Fruit fly (Drosophila melanogaster): Measurements from ENCODE around the gene CG4911.

CG4911 gene

dm6 chr3L:9054822-9055407 is 17.6 kb downstream of the CG4911 start:
- no peak for TF ChIP-seq dpn (GFP tag; optimal IDR thresholded peaks at IDR 0.05)
- TF ChIP-seq bbx (GFP tag; IDR thresholded peaks at IDR 0.05; ENCODE audit: partially characterized antibody) = peak; percentile 26; the same call in 1 of the 2 replicates
- peak; percentile 63 for TF ChIP-seq knrl (GFP tag; IDR thresholded peaks at IDR 0.05; ENCODE audit: partially characterized antibody)
- TF ChIP-seq CG7963 (GFP tag; IDR thresholded peaks at IDR 0.05; ENCODE audit: partially characterized antibody) = peak; percentile 31; the same call in 1 of the 3 replicates
- 0 out of 3 replicates have a peak, but pooled peaks have one; percentile 41 for TF ChIP-seq Opbp (GFP tag; IDR thresholded peaks at IDR 0.05; ENCODE audit: partially characterized antibody)
- no peak for TF ChIP-seq CG30403 (GFP tag; optimal IDR thresholded peaks at IDR 0.05)
- TF ChIP-seq HmgZ (tag; optimal IDR thresholded peaks at IDR 0.05) = peak; percentile 14
- TF ChIP-seq Antp (GFP tag; optimal IDR thresholded peaks at IDR 0.05) = no peak
- peak; percentile 28; the same call in 1 of the 3 replicates for TF ChIP-seq HLH4C (GFP tag; IDR thresholded peaks at IDR 0.05; ENCODE audit: partially characterized antibody)
- TF ChIP-seq pita (GFP tag; optimal IDR thresholded peaks at IDR 0.05) = peak; percentile 16
- no peak for TF ChIP-seq inv (GFP tag; IDR thresholded peaks at IDR 0.05; ENCODE audit: partially characterized antibody)
- no peak for TF ChIP-seq phol (tag; optimal IDR thresholded peaks at IDR 0.05)
- no peak for TF ChIP-seq CG1647 (GFP tag; optimal IDR thresholded peaks at IDR 0.05)
- peak; percentile 56 for TF ChIP-seq sens (GFP tag)
- peak; percentile 73 for TF ChIP-seq Bgb (GFP tag; IDR thresholded peaks at IDR 0.05; ENCODE audit: partially characterized antibody)
- no peak for TF ChIP-seq nom (GFP tag; optimal IDR thresholded peaks at IDR 0.05)
- TF ChIP-seq CG16813 (GFP tag; IDR thresholded peaks at IDR 0.05; ENCODE audit: partially characterized antibody) = peak; percentile 68; the same call in 2 of the 3 replicates
- no peak for TF ChIP-seq CG11093 (GFP tag; IDR thresholded peaks at IDR 0.05)
- TF ChIP-seq D19B (GFP tag; optimal IDR thresholded peaks at IDR 0.05) = no peak
- TF ChIP-seq CG17912 (GFP tag; optimal IDR thresholded peaks at IDR 0.05) = no peak
- TF ChIP-seq CG12299 (tag; optimal IDR thresholded peaks at IDR 0.05) = no peak
- TF ChIP-seq amos (GFP tag; IDR thresholded peaks at IDR 0.05; ENCODE audit: partially characterized antibody) = peak; percentile 74
- TF ChIP-seq Med (GFP tag) = peak; percentile 59
- peak; percentile 65 for TF ChIP-seq CG42726 (GFP tag; IDR thresholded peaks at IDR 0.05; ENCODE audit: partially characterized antibody)
- no peak for TF ChIP-seq hth (optimal IDR thresholded peaks at IDR 0.05)
- 0 out of 3 replicates have a peak, but pooled peaks have one; percentile 32 for TF ChIP-seq ci (GFP tag; IDR thresholded peaks at IDR 0.05)
- 0 out of 3 replicates have a peak, but pooled peaks have one; percentile 33 for TF ChIP-seq vnd (GFP tag; IDR thresholded peaks at IDR 0.05; ENCODE audit: partially characterized antibody)
- TF ChIP-seq Scr (GFP tag; IDR thresholded peaks at IDR 0.05; ENCODE audit: partially characterized antibody) = peak; percentile 22
- TF ChIP-seq CG2199 (GFP tag; IDR thresholded peaks at IDR 0.05) = peak; percentile 84
- no peak for TF ChIP-seq Eip74EF (GFP tag; optimal IDR thresholded peaks at IDR 0.05)
- peak; percentile 93 for TF ChIP-seq CTCF (GFP tag; optimal IDR thresholded peaks at IDR 0.05)
- peak; percentile 63; the same call in 2 of the 3 replicates for TF ChIP-seq CG6791 (GFP tag; IDR thresholded peaks at IDR 0.05; ENCODE audit: partially characterized antibody)
- TF ChIP-seq sd (tag; optimal IDR thresholded peaks at IDR 0.05) = peak; percentile 37
- no peak for TF ChIP-seq sens-2 (GFP tag; IDR thresholded peaks at IDR 0.05)
- TF ChIP-seq CG3995 (GFP tag; optimal IDR thresholded peaks at IDR 0.05) = no peak
- no peak for TF ChIP-seq ara (GFP tag; IDR thresholded peaks at IDR 0.05)

dm6 chr3L:9054239-9054638 is 18.3 kb downstream of the CG4911 start:
- peak; percentile 56 for TF ChIP-seq pros (GFP tag; optimal IDR thresholded peaks at IDR 0.05)
- TF ChIP-seq toy (GFP tag; IDR thresholded peaks at IDR 0.05) = no peak
- no peak for TF ChIP-seq repo (GFP tag; optimal IDR thresholded peaks at IDR 0.05)
- peak; percentile 97 for TF ChIP-seq gcm (GFP tag; optimal IDR thresholded peaks at IDR 0.05)
- TF ChIP-seq gsb-n (tag; optimal IDR thresholded peaks at IDR 0.05) = peak; percentile 41
